Worm (Caenorhabditis elegans): Measurements from ENCODE around the gene ZK250.2.

DNA sequence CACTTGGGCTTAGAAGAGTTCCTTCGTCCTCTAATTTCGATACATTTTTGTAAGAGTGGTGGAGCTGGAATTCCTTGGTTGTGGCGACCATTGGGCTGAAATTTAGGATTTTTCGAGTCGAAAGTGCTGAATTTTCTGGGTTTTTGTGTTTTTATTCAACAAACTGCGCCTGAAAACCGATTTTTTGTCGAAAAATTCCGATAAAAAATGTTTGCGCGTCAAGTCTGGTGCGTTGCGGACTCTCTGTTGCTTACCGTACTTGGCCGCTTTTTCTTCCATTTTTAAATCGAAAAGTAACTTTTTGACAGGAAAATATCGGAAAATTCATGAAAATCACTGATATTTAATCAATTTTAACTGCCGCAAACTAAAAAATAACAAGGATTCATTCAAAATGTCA is 30.6 kb upstream of the ZK250.2 start, which contains the start of gene bath-4:
- no peak for TF ChIP-seq lin-11 (tag; optimal IDR thresholded peaks at IDR 0.05)
- TF ChIP-seq C08G9.2 (tag; optimal IDR thresholded peaks at IDR 0.05), result no peak
- TF ChIP-seq ceh-14 (tag; optimal IDR thresholded peaks at IDR 0.05), result no peak
- TF ChIP-seq tbx-2 (tag; optimal IDR thresholded peaks at IDR 0.05), result no peak
- TF ChIP-seq ets-4 (tag; optimal IDR thresholded peaks at IDR 0.05), result no peak
- no peak for TF ChIP-seq ceh-34 (tag; optimal IDR thresholded peaks at IDR 0.05)
- TF ChIP-seq hlh-30 (tag; optimal IDR thresholded peaks at IDR 0.05; ENCODE audit: insufficient read depth), result no peak
- TF ChIP-seq F13H6.1 (tag; optimal IDR thresholded peaks at IDR 0.05), result no peak
- TF ChIP-seq syd-9 (tag; optimal IDR thresholded peaks at IDR 0.05), result no peak
- TF ChIP-seq ceh-30 (tag; optimal IDR thresholded peaks at IDR 0.05), result no peak
